Fruit fly (Drosophila melanogaster) whole organism, prepupa: Measurements from ENCODE around the gene bor.
A peak's percentile ranks its signal among the peaks of the same experiment; 100 is the strongest.

ENCODE experiments used
- Blimp-1 ChIP-seq: fragments of 200-800 bp; sonication (Bioruptor generic); optimal IDR thresholded peaks from 3 replicates; lab custom pipeline; 2017; ENCODE audit warnings: missing biosample characterization, missing genetic modification characterization, mild to moderate bottlenecking, moderate library complexity, missing genetic modification reagents
- CG10631 ChIP-seq: fragments of 200-800 bp; sonication (Bioruptor generic); optimal IDR thresholded peaks from 2 replicates; lab custom pipeline; 2016; ENCODE audit warnings: missing biosample characterization, missing genetic modification characterization
- CG10669 ChIP-seq: fragments of 200-800 bp; sonication (Bioruptor generic); optimal IDR thresholded peaks from 3 replicates; lab custom pipeline; 2018; ENCODE audit warnings: missing biosample characterization, mild to moderate bottlenecking, missing genetic modification characterization, moderate library complexity
- CG11294 ChIP-seq: fragments of 200-800 bp; sonication (Bioruptor generic); IDR thresholded peaks from 2 replicates; pipeline ENCODE4 v1.3.6; 2022; ENCODE audit warnings: missing biosample characterization, missing genetic modification characterization
- CG11902 ChIP-seq: fragments of 200-800 bp; sonication (Bioruptor generic); optimal IDR thresholded peaks from 3 replicates; lab custom pipeline; 2016; ENCODE audit warnings: missing biosample characterization, missing genetic modification characterization
- CG1621 ChIP-seq: fragments of 200-800 bp; sonication (Bioruptor generic); optimal IDR thresholded peaks from 3 replicates; lab custom pipeline; 2018; ENCODE audit warnings: missing biosample characterization, mild to moderate bottlenecking, missing genetic modification characterization
- CG31627 ChIP-seq: fragments of 200-800 bp; sonication (Bioruptor generic); optimal IDR thresholded peaks from 3 replicates; lab custom pipeline; 2016; ENCODE audit warnings: missing biosample characterization, missing genetic modification characterization
- CG32006 ChIP-seq: fragments of 200-800 bp; sonication (Bioruptor generic); optimal IDR thresholded peaks from 3 replicates; lab custom pipeline; 2017; ENCODE audit warnings: missing biosample characterization, mild to moderate bottlenecking, missing genetic modification characterization
- CG3919 ChIP-seq: fragments of 200-800 bp; sonication (Bioruptor generic); optimal IDR thresholded peaks from 3 replicates; lab custom pipeline; 2016; ENCODE audit warnings: missing biosample characterization, missing genetic modification characterization
- CG6163 ChIP-seq: fragments of 200-800 bp; sonication (Bioruptor generic); IDR thresholded peaks from 3 replicates; pipeline ENCODE4 v1.3.6; 2022; ENCODE audit warnings: missing biosample characterization, missing genetic modification characterization
- CG6792 ChIP-seq: fragments of 200-800 bp; sonication (Bioruptor generic); optimal IDR thresholded peaks from 3 replicates; lab custom pipeline; 2016; ENCODE audit warnings: missing biosample characterization, missing genetic modification characterization
- CG6854 ChIP-seq: fragments of 200-800 bp; sonication (Bioruptor generic); optimal IDR thresholded peaks from 2 replicates; lab custom pipeline; 2017; ENCODE audit warnings: missing biosample characterization, mild to moderate bottlenecking, missing genetic modification characterization
- CG7368 ChIP-seq: fragments of 200-800 bp; sonication (Bioruptor generic); optimal IDR thresholded peaks from 3 replicates; lab custom pipeline; 2016; ENCODE audit warnings: missing biosample characterization, missing genetic modification characterization
- CG8119 ChIP-seq: fragments of 200-800 bp; sonication (Bioruptor generic); IDR thresholded peaks from 3 replicates; pipeline ENCODE4 v1.3.6; 2022; ENCODE audit warnings: missing biosample characterization, missing genetic modification characterization
- CG8319 ChIP-seq: fragments of 200-800 bp; sonication (Bioruptor generic); optimal IDR thresholded peaks from 3 replicates; lab custom pipeline; 2016; ENCODE audit warnings: missing biosample characterization, missing genetic modification characterization
- CG8632 ChIP-seq: fragments of 200-800 bp; sonication (Bioruptor generic); optimal IDR thresholded peaks from 3 replicates; lab custom pipeline; 2016; ENCODE audit warnings: missing biosample characterization, missing genetic modification characterization
- Eip75B ChIP-seq: fragments of 200-800 bp; sonication (Bioruptor generic); optimal IDR thresholded peaks from 3 replicates; lab custom pipeline; 2016; ENCODE audit warnings: missing biosample characterization, missing genetic modification characterization
- Eip93F ChIP-seq: fragments of 200-800 bp; sonication (Bioruptor generic); optimal IDR thresholded peaks from 2 replicates; lab custom pipeline; 2016; ENCODE audit warnings: missing biosample characterization, mild to moderate bottlenecking, missing genetic modification characterization
- Hr39 ChIP-seq: fragments of 200-800 bp; sonication (Bioruptor generic); optimal IDR thresholded peaks from 2 replicates; lab custom pipeline; 2016; ENCODE audit warnings: missing biosample characterization, missing genetic modification characterization
- Met ChIP-seq: fragments of 200-800 bp; sonication (Bioruptor generic); optimal IDR thresholded peaks from 3 replicates; lab custom pipeline; 2016; ENCODE audit warnings: missing biosample characterization, missing genetic modification characterization
- Smox ChIP-seq: fragments of 200-800 bp; sonication (Bioruptor generic); optimal IDR thresholded peaks from 3 replicates; lab custom pipeline; 2016; ENCODE audit warnings: missing biosample characterization, missing genetic modification characterization
- Sox102F ChIP-seq: fragments of 200-800 bp; sonication (Bioruptor generic); optimal IDR thresholded peaks from 2 replicates; lab custom pipeline; 2016; ENCODE audit warnings: missing biosample characterization, mild to moderate bottlenecking, missing genetic modification characterization
- Sox14 ChIP-seq: fragments of 200-800 bp; sonication (Bioruptor generic); optimal IDR thresholded peaks from 3 replicates; lab custom pipeline; 2016; ENCODE audit warnings: missing biosample characterization, missing genetic modification characterization
- Sox15 ChIP-seq: fragments of 200-800 bp; sonication (Bioruptor generic); optimal IDR thresholded peaks from 3 replicates; lab custom pipeline; 2016; ENCODE audit warnings: missing biosample characterization, missing genetic modification characterization
- acj6 ChIP-seq: fragments of 200-800 bp; sonication (Bioruptor generic); optimal IDR thresholded peaks from 3 replicates; lab custom pipeline; 2016; ENCODE audit warnings: missing biosample characterization, missing genetic modification characterization
- cyc ChIP-seq: fragments of 200-800 bp; sonication (Bioruptor generic); optimal IDR thresholded peaks from 3 replicates; lab custom pipeline; 2016; ENCODE audit warnings: missing biosample characterization, missing genetic modification characterization
- dac ChIP-seq: fragments of 200-800 bp; sonication (Bioruptor generic); optimal IDR thresholded peaks from 2 replicates; lab custom pipeline; 2017; ENCODE audit warnings: missing biosample characterization, mild to moderate bottlenecking, missing genetic modification characterization
- dsx ChIP-seq: fragments of 200-800 bp; optimal IDR thresholded peaks from 3 replicates; lab custom pipeline; 2019; ENCODE audit warnings: missing biosample characterization, mild to moderate bottlenecking, missing genetic modification characterization, moderate library complexity; ENCODE audit not compliant: poor library complexity, severe bottlenecking
- eg ChIP-seq: fragments of 200-800 bp; sonication (Bioruptor generic); IDR thresholded peaks from 3 replicates; pipeline ENCODE4 v1.3.6; 2022; ENCODE audit warnings: missing biosample characterization, missing genetic modification characterization
- esn ChIP-seq: fragments of 200-800 bp; sonication (Bioruptor generic); optimal IDR thresholded peaks from 2 replicates; lab custom pipeline; 2016; ENCODE audit warnings: missing biosample characterization, mild to moderate bottlenecking, missing genetic modification characterization, moderate library complexity
- fd85E ChIP-seq: fragments of 200-800 bp; sonication (Bioruptor generic); optimal IDR thresholded peaks from 3 replicates; lab custom pipeline; 2016; ENCODE audit warnings: missing biosample characterization, missing genetic modification characterization
- fkh ChIP-seq: fragments of 200-800 bp; sonication (Bioruptor generic); optimal IDR thresholded peaks from 3 replicates; lab custom pipeline; 2017; ENCODE audit warnings: missing biosample characterization, mild to moderate bottlenecking, missing genetic modification characterization, moderate library complexity
- lz ChIP-seq: fragments of 200-800 bp; sonication (Bioruptor generic); optimal IDR thresholded peaks from 3 replicates; lab custom pipeline; 2016; ENCODE audit warnings: missing biosample characterization, missing genetic modification characterization
- net ChIP-seq: fragments of 200-800 bp; sonication (Bioruptor generic); optimal IDR thresholded peaks from 3 replicates; lab custom pipeline; 2016; ENCODE audit warnings: missing biosample characterization, missing genetic modification characterization
- pdm3 ChIP-seq: fragments of 200-800 bp; sonication (Bioruptor generic); optimal IDR thresholded peaks from 3 replicates; lab custom pipeline; 2016; ENCODE audit warnings: missing biosample characterization, missing genetic modification characterization
- spab ChIP-seq: fragments of 200-800 bp; sonication (Bioruptor generic); optimal IDR thresholded peaks from 2 replicates; lab custom pipeline; 2017; ENCODE audit warnings: missing biosample characterization, mild to moderate bottlenecking, missing genetic modification characterization, missing genetic modification reagents
- ss ChIP-seq, 2 experiments: fragments of 200-800 bp; sonication (Bioruptor generic); optimal IDR thresholded peaks; 2 replicates in 1 of 2; 3 replicates in 1 of 2; lab custom pipeline; 2017 to 2018; ENCODE audit warnings: mild to moderate bottlenecking in 2 of 2, missing biosample characterization in 2 of 2, missing genetic modification characterization in 2 of 2, moderate library complexity in 1 of 2
- svp ChIP-seq: fragments of 200-800 bp; sonication (Bioruptor generic); peaks from one replicate; lab custom pipeline; 2016; ENCODE audit warnings: missing biosample characterization, missing genetic modification characterization

The bor gene

DNA sequence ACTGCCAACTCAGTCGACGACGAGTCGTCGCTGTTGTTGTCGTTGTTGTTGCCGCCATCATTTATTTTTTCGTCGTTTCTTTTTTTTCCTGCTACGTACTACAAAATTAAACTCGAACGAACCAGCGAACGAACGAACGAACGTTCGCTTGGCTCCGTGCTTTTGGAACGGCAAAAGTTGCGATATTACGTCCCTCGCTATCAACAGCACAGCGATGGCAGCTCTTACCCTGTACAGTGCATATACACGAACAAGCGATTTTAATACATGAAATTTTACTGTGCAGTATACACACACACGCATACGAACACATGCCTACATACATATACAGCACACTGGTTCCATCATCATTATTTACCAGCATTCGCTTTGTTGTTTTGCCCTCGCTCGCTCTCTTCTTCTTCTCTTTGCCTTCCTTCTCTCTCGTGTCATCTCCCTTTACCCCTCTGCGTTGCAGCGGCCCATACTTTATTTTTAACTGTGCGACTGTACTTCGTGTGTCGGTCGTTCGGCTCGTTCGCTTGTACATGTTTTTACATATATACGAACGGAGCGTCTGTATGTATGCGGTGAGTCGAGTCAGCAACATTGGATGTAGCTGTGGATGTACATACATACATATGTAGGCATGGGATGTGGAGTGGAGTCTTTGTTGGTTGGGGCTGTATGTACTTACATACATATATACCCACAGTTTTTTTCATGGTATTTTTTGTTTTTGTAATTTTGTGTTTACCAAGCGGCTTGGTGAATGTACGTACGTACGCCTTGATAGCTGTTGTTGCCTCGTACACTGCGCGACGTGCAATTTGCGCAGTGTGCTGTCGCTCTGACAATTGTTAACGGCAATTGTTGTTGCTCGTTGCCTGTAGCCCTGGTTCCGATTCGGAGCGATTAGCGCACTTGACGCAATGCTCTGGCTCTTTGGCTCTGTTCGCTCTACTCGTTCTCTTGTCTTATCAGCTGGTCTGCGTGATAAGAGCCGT is 13.8 kb downstream of the bor start (continued):
- TF ChIP-seq CG11902 (GFP tag; lab: Kevin White, UChicago) (peak; percentile 14), dsx (GFP tag; lab: Kevin White, UChicago) (peak; percentile 55), Met (GFP tag; lab: Kevin White, UChicago) (peak; percentile 49), spab (GFP tag; lab: Kevin White, UChicago) (peak; percentile 42), CG10669 (GFP tag; lab: Kevin White, UChicago) (peak; percentile 27), Eip75B (GFP tag; lab: Kevin White, UChicago) (peak; percentile 63), acj6 (GFP tag; lab: Kevin White, UChicago) (peak; percentile 65), CG6163 (GFP tag; lab: Robert Waterston, UW) (no peak), ss (GFP tag; optimal IDR thresholded peaks at IDR 0.05; lab: Kevin White, UChicago) (peak; percentile 74 to 85), Smox (GFP tag; lab: Kevin White, UChicago) (peak; percentile 29), Sox14 (GFP tag; lab: Kevin White, UChicago) (peak; percentile 65), cyc (peak; percentile 59), esn (peak; percentile 58), Sox15 (peak; percentile 36), dac (GFP tag; lab: Kevin White, UChicago) (peak; percentile 29), CG8632 (GFP tag; lab: Kevin White, UChicago) (no peak), CG1621 (peak; percentile 29), svp (peak; percentile 94), CG31627 (GFP tag; lab: Kevin White, UChicago) (peak; percentile 70), CG8119 (GFP tag; lab: Robert Waterston, UW) (no peak), Sox102F (peak; percentile 71), CG10631 (GFP tag; lab: Kevin White, UChicago) (peak; percentile 40), lz (GFP tag; lab: Kevin White, UChicago) (peak; percentile 50), eg (GFP tag; lab: Robert Waterston, UW) (no peak), Blimp-1 (GFP tag; lab: Kevin White, UChicago) (peak; percentile 30), CG6854 (peak; percentile 79), fd85E (no peak), CG32006 (GFP tag; lab: Kevin White, UChicago) (peak; percentile 64), CG11294 (GFP tag; lab: Robert Waterston, UW) (no peak)
- TF ChIP-seq, all 60 proteins: peak for 49

DNA sequence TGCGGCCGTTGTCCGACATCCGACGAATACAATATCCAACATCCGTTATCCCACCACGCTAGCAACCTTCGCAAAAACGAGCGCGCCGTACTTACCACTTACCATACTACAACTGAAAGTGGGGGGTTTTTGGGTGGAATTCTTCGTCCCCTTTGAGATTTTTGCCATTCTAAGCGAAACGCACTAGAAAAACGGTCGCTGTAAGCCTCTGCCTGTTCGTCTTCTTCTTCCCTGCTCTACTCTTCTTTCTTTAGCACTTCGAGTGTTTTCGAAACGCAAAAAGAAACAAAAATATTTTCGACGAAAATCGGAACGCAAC is 14.4 kb downstream of the bor start:
- no peak for TF ChIP-seq acj6 (GFP tag; lab: Kevin White, UChicago)
- peak; percentile 22 for TF ChIP-seq CG7368 (GFP tag; lab: Kevin White, UChicago)
- no peak for TF ChIP-seq CG8319
- TF ChIP-seq CG10669 (GFP tag; lab: Kevin White, UChicago), result peak; percentile 93
- TF ChIP-seq pdm3 (GFP tag; lab: Kevin White, UChicago), result peak; percentile 55
- no peak for TF ChIP-seq fd85E
- TF ChIP-seq CG1621, result peak; percentile 17

DNA sequence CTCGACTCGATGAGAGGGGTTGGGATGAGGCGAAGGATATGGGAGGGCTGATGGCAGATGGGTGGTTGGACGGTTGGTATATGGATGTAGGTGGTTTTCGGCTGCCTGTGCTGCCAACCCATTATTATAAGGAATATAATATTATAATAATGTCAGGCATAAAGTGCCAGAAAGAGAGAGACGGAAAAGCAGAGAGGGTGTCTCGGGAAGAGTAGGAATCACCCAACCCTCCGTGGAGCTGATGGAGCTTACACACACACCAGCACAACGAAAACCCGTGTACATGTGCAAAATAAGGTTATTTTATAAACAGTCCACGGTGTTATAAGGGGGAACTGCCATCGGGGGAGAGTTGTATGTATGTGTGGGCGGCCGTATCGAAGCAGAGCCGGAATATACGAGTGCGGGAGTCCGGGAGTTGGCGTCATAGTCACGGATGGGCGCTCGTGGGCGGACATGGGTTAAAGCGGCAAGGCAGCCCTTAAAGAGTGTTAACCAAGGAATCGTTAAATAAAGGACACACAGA is 15.4 kb downstream of the bor start:
- TF ChIP-seq net (GFP tag; lab: Kevin White, UChicago) (no peak), CG11902 (GFP tag; lab: Kevin White, UChicago) (no peak), Hr39 (GFP tag; lab: Kevin White, UChicago) (no peak), ss (GFP tag; optimal IDR thresholded peaks at IDR 0.05; lab: Kevin White, UChicago) (no peak), CG8119 (GFP tag; lab: Robert Waterston, UW) (no peak), eg (GFP tag; lab: Robert Waterston, UW) (no peak), CG6792 (GFP tag; lab: Kevin White, UChicago) (no peak), CG11294 (GFP tag; lab: Robert Waterston, UW) (no peak), CG1621 (no peak), Eip93F (GFP tag; lab: Kevin White, UChicago) (no peak), CG3919 (no peak), fkh (no peak), lz (GFP tag; lab: Kevin White, UChicago) (no peak), Met (GFP tag; lab: Kevin White, UChicago) (no peak)
- TF ChIP-seq, all 60 proteins: peak for 0
